Fruit fly (Drosophila melanogaster) whole organism, embryonic: ENCODE measurements around the gene bun.

Experiments
- Atf3 ChIP-seq: fragments of 200-800 bp; sonication (Bioruptor generic); optimal IDR thresholded peaks from 3 replicates; lab custom pipeline; 2016; ENCODE audit warnings: missing biosample characterization, missing genetic modification characterization
- Awh ChIP-seq: fragments of 200-800 bp; sonication (Bioruptor generic); IDR thresholded peaks from 2 replicates; pipeline ENCODE4, ENCODE4 v1.3.6; 2022; ENCODE audit warnings: missing biosample characterization, missing genetic modification characterization
- Bgb ChIP-seq: fragments of 200-800 bp; sonication (Bioruptor generic); IDR thresholded peaks from 2 replicates; pipeline ENCODE4 v1.3.6; 2022; ENCODE audit warnings: missing biosample characterization, missing genetic modification characterization; ENCODE audit not compliant: partially characterized antibody
- CG10462 ChIP-seq: fragments of 200-800 bp; sonication (Bioruptor generic); optimal IDR thresholded peaks from 2 replicates; lab custom pipeline; 2016; ENCODE audit warnings: missing biosample characterization, missing genetic modification characterization
- CG10959 ChIP-seq: fragments of 200-800 bp; sonication (Bioruptor generic); IDR thresholded peaks from 2 replicates; pipeline ENCODE4 v1.3.6; 2022; ENCODE audit warnings: missing biosample characterization, missing genetic modification characterization
- CG12769 ChIP-seq: fragments of 200-800 bp; sonication (Bioruptor generic); optimal IDR thresholded peaks from 2 replicates; lab custom pipeline; 2019; ENCODE audit warnings: missing biosample characterization, mild to moderate bottlenecking, missing genetic modification characterization, moderate library complexity
- CG13894 ChIP-seq: fragments of 200-800 bp; sonication (Bioruptor generic); optimal IDR thresholded peaks from 3 replicates; lab custom pipeline; 2018; ENCODE audit warnings: missing biosample characterization, mild to moderate bottlenecking, missing genetic modification characterization, moderate library complexity
- CG14441 ChIP-seq: fragments of 200-800 bp; sonication (Bioruptor generic); IDR thresholded peaks from 2 replicates; pipeline ENCODE4 v1.3.6; 2022; ENCODE audit warnings: missing biosample characterization, missing genetic modification characterization
- CG14667 ChIP-seq: fragments of 200-800 bp; sonication (Bioruptor generic); IDR thresholded peaks from 2 replicates; pipeline ENCODE4 v1.3.6; 2022; ENCODE audit warnings: missing biosample characterization, missing genetic modification characterization
- CG1529 ChIP-seq: fragments of 200-800 bp; sonication (Bioruptor generic); optimal IDR thresholded peaks from 3 replicates; lab custom pipeline; 2018; ENCODE audit warnings: missing biosample characterization, missing genetic modification characterization
- CG17361 ChIP-seq: fragments of 200-800 bp; sonication (Bioruptor generic); IDR thresholded peaks from 3 replicates; pipeline ENCODE4 v1.3.6; 2022; ENCODE audit warnings: missing biosample characterization, missing genetic modification characterization
- CG31224 ChIP-seq: fragments of 200-800 bp; sonication (Bioruptor generic); IDR thresholded peaks from 2 replicates; pipeline ENCODE4 v1.3.6; 2022; ENCODE audit warnings: missing biosample characterization, missing genetic modification characterization
- CG4424 ChIP-seq: fragments of 200-800 bp; sonication (Bioruptor generic); optimal IDR thresholded peaks from 3 replicates; lab custom pipeline; 2016; ENCODE audit warnings: missing biosample characterization, missing genetic modification characterization
- CG4854 ChIP-seq: fragments of 200-800 bp; sonication (Bioruptor generic); optimal IDR thresholded peaks from 2 replicates; lab custom pipeline; 2016; ENCODE audit warnings: missing biosample characterization, missing genetic modification characterization, inconsistent platforms
- CG7745 ChIP-seq: fragments of 200-800 bp; sonication (Bioruptor generic); optimal IDR thresholded peaks from 2 replicates; lab custom pipeline; 2018; ENCODE audit warnings: missing biosample characterization, mild to moderate bottlenecking, missing genetic modification characterization, moderate library complexity
- CG8089 ChIP-seq: fragments of 200-800 bp; sonication (Bioruptor generic); optimal IDR thresholded peaks from 3 replicates; lab custom pipeline; 2016; ENCODE audit warnings: missing biosample characterization, missing genetic modification characterization
- CG9215 ChIP-seq: fragments of 200-800 bp; sonication (Bioruptor generic); IDR thresholded peaks from 2 replicates; pipeline ENCODE4 v1.3.6; 2022; ENCODE audit warnings: missing biosample characterization, missing genetic modification characterization
- CG9437 ChIP-seq: fragments of 200-800 bp; sonication (Bioruptor generic); optimal IDR thresholded peaks from 2 replicates; lab custom pipeline; 2018; ENCODE audit warnings: missing biosample characterization, mild to moderate bottlenecking, missing genetic modification characterization
- Dip3 ChIP-seq: fragments of 200-800 bp; sonication (Bioruptor generic); optimal IDR thresholded peaks from 3 replicates; lab custom pipeline; 2016; ENCODE audit warnings: missing biosample characterization, missing genetic modification characterization
- Ets97D ChIP-seq: fragments of 200-800 bp; sonication (Bioruptor generic); optimal IDR thresholded peaks from 3 replicates; lab custom pipeline; 2016; ENCODE audit warnings: missing biosample characterization, missing genetic modification characterization
- HLH3B ChIP-seq: fragments of 200-800 bp; sonication (Bioruptor generic); IDR thresholded peaks from 2 replicates; pipeline ENCODE4 v1.3.6; 2022; ENCODE audit warnings: missing biosample characterization, missing genetic modification characterization
- Hand ChIP-seq: fragments of 200-800 bp; sonication (Bioruptor generic); optimal IDR thresholded peaks from 2 replicates; lab custom pipeline; 2017; ENCODE audit warnings: mild to moderate bottlenecking, missing biosample characterization, missing genetic modification reagents, missing genetic modification characterization
- Mad ChIP-seq: fragments of 200-800 bp; sonication (Bioruptor generic); optimal IDR thresholded peaks from 2 replicates; lab custom pipeline; 2016; ENCODE audit warnings: missing biosample characterization, missing genetic modification characterization
- NfI ChIP-seq: fragments of 200-800 bp; sonication (Bioruptor generic); optimal IDR thresholded peaks from 3 replicates; lab custom pipeline; 2018; ENCODE audit warnings: missing biosample characterization, mild to moderate bottlenecking, missing genetic modification characterization, moderate library complexity
- Pdp1 ChIP-seq, 2 experiments: fragments of 200-800 bp; sonication (Bioruptor generic); optimal IDR thresholded peaks; 3 replicates each; lab custom pipeline; 2016; ENCODE audit warnings: missing biosample characterization in 2 of 2, missing genetic modification characterization in 2 of 2, mild to moderate bottlenecking in 1 of 2, moderate library complexity in 1 of 2
- Six4 ChIP-seq: fragments of 200-800 bp; sonication (Bioruptor generic); optimal IDR thresholded peaks from 2 replicates; lab custom pipeline; 2016; ENCODE audit warnings: missing biosample characterization, missing genetic modification characterization
- Sox100B ChIP-seq: fragments of 200-800 bp; sonication (Bioruptor generic); optimal IDR thresholded peaks from 3 replicates; lab custom pipeline; 2018; ENCODE audit warnings: missing biosample characterization, mild to moderate bottlenecking, missing genetic modification characterization
- Xrp1 ChIP-seq: fragments of 200-800 bp; sonication (Bioruptor generic); IDR thresholded peaks from 2 replicates; pipeline ENCODE4 v1.3.6; 2022; ENCODE audit warnings: missing biosample characterization, missing genetic modification characterization
- ase ChIP-seq: fragments of 200-800 bp; sonication (Bioruptor generic); IDR thresholded peaks from 3 replicates; pipeline ENCODE4 v1.3.6; 2022; ENCODE audit warnings: missing biosample characterization, missing genetic modification characterization
- caup ChIP-seq: fragments of 200-800 bp; sonication (Bioruptor generic); optimal IDR thresholded peaks from 3 replicates; lab custom pipeline; 2017; ENCODE audit warnings: missing biosample characterization, mild to moderate bottlenecking, missing genetic modification characterization, moderate library complexity; ENCODE audit not compliant: severe bottlenecking
- ci ChIP-seq: fragments of 200-800 bp; sonication (Bioruptor generic); IDR thresholded peaks from 3 replicates; pipeline ENCODE4 v1.3.6; 2022; ENCODE audit warnings: missing biosample characterization, missing genetic modification characterization
- dimm ChIP-seq: fragments of 200-800 bp; sonication (Bioruptor generic); IDR thresholded peaks from 2 replicates; pipeline ENCODE4 v1.3.6; 2022; ENCODE audit warnings: missing biosample characterization, missing genetic modification characterization
- en ChIP-seq: fragments of 200-800 bp; sonication (Bioruptor generic); optimal IDR thresholded peaks from 2 replicates; lab custom pipeline; 2016; ENCODE audit warnings: missing biosample characterization, missing genetic modification characterization
- fd102C ChIP-seq: fragments of 200-800 bp; sonication (Bioruptor generic); optimal IDR thresholded peaks from 2 replicates; lab custom pipeline; 2018; ENCODE audit warnings: missing biosample characterization, mild to moderate bottlenecking, missing genetic modification characterization, moderate library complexity
- gce ChIP-seq: fragments of 200-800 bp; sonication (Bioruptor generic); IDR thresholded peaks from 3 replicates; pipeline ENCODE4 v1.3.6; 2022; ENCODE audit warnings: missing biosample characterization, missing genetic modification characterization
- gcm ChIP-seq: fragments of 200-800 bp; sonication (Bioruptor generic); optimal IDR thresholded peaks from 2 replicates; lab custom pipeline; 2019; ENCODE audit warnings: missing biosample characterization, mild to moderate bottlenecking, missing genetic modification characterization, moderate library complexity
- gcm2 ChIP-seq: fragments of 200-800 bp; sonication (Bioruptor generic); optimal IDR thresholded peaks from 2 replicates; lab custom pipeline; 2016; ENCODE audit warnings: missing biosample characterization, missing genetic modification characterization
- grau ChIP-seq: fragments of 200-800 bp; optimal IDR thresholded peaks from 3 replicates; lab custom pipeline; 2019; ENCODE audit warnings: missing biosample characterization, mild to moderate bottlenecking, missing genetic modification characterization, moderate library complexity
- ham ChIP-seq: fragments of 200-800 bp; sonication (Bioruptor generic); IDR thresholded peaks from 2 replicates; pipeline ENCODE4 v1.3.6; 2022; ENCODE audit warnings: missing biosample characterization, missing genetic modification characterization
- jigr1 ChIP-seq: fragments of 200-800 bp; sonication (Bioruptor generic); IDR thresholded peaks from 3 replicates; pipeline ENCODE4 v1.3.6; 2022; ENCODE audit warnings: missing biosample characterization, missing genetic modification characterization
- klu ChIP-seq: fragments of 200-800 bp; sonication (Bioruptor generic); IDR thresholded peaks from 2 replicates; pipeline ENCODE4 v1.3.6; 2022; ENCODE audit warnings: missing biosample characterization, missing genetic modification characterization
- lov ChIP-seq, 2 experiments: fragments of 200-800 bp in 1 of 2; fragments of >200 bp in 1 of 2; sonication (Bioruptor generic) in 1 of 2; IDR thresholded peaks in 1 of 2; optimal IDR thresholded peaks in 1 of 2; 2 replicates in 1 of 2; 3 replicates in 1 of 2; pipeline versions ENCODE4 v1.3.6 to Lab custom; 2017 to 2022; ENCODE audit warnings: missing biosample characterization in 1 of 2, missing genetic modification characterization in 1 of 2
- maf-S ChIP-seq: fragments of 200-800 bp; sonication (Bioruptor generic); optimal IDR thresholded peaks from 2 replicates; lab custom pipeline; 2016; ENCODE audit warnings: missing biosample characterization, missing genetic modification characterization
- mirr ChIP-seq: fragments of 200-800 bp; sonication (Bioruptor generic); optimal IDR thresholded peaks from 3 replicates; lab custom pipeline; 2018; ENCODE audit warnings: missing biosample characterization, mild to moderate bottlenecking, missing genetic modification characterization
- nerfin-1 ChIP-seq: fragments of 200-800 bp; sonication (Bioruptor generic); optimal IDR thresholded peaks from 3 replicates; lab custom pipeline; 2019; ENCODE audit warnings: missing biosample characterization, mild to moderate bottlenecking, missing genetic modification characterization, moderate library complexity
- peb ChIP-seq: fragments of 200-800 bp; sonication (Bioruptor generic); IDR thresholded peaks from 2 replicates; pipeline ENCODE4 v1.3.6; 2022; ENCODE audit warnings: missing biosample characterization, missing genetic modification characterization
- row ChIP-seq: fragments of 200-800 bp; sonication (Bioruptor generic); IDR thresholded peaks from 3 replicates; pipeline ENCODE4 v1.3.6; 2022; ENCODE audit warnings: missing biosample characterization, missing genetic modification characterization
- sens ChIP-seq: fragments of 200-800 bp; sonication (Bioruptor generic); peaks from one replicate; lab custom pipeline; 2016; ENCODE audit warnings: missing biosample characterization, missing genetic modification characterization
- seq ChIP-seq: fragments of 200-800 bp; sonication (Bioruptor generic); IDR thresholded peaks from 2 replicates; pipeline ENCODE4 v1.3.6; 2022; ENCODE audit warnings: missing biosample characterization, missing genetic modification characterization
- slp2 ChIP-seq: fragments of 200-800 bp; sonication (Bioruptor generic); optimal IDR thresholded peaks from 2 replicates; lab custom pipeline; 2016; ENCODE audit warnings: missing biosample characterization, missing genetic modification characterization
- so ChIP-seq: fragments of 200-800 bp; sonication (Bioruptor generic); IDR thresholded peaks from 3 replicates; pipeline ENCODE4 v1.3.6; 2022; ENCODE audit warnings: missing biosample characterization, missing genetic modification characterization
- sob ChIP-seq: fragments of 200-800 bp; sonication (Bioruptor generic); IDR thresholded peaks from 2 replicates; pipeline ENCODE4 v1.3.6; 2022; ENCODE audit warnings: missing biosample characterization, missing genetic modification characterization
- tup ChIP-seq: fragments of 200-800 bp; sonication (Bioruptor generic); optimal IDR thresholded peaks from 2 replicates; lab custom pipeline; 2016; ENCODE audit warnings: missing biosample characterization, mild to moderate bottlenecking, missing genetic modification characterization, moderate library complexity

bun gene

dm6 chr2L:12464065-12464464 lies 82.3 kb downstream of the bun start (continued):
- 0 out of 2 replicates have a peak, but pooled peaks have one; percentile 22 for TF ChIP-seq seq (GFP tag; lab: Robert Waterston, UW)
- TF ChIP-seq CG7745 (tag; lab: Kevin White, UChicago): no peak
- TF ChIP-seq maf-S (GFP tag; lab: Kevin White, UChicago): no peak
- TF ChIP-seq Dip3 (GFP tag; lab: Kevin White, UChicago): no peak
- TF ChIP-seq NfI (GFP tag; lab: Kevin White, UChicago): no peak
- TF ChIP-seq Xrp1 (GFP tag; lab: Robert Waterston, UW): no peak
- no peak for TF ChIP-seq Bgb
- TF ChIP-seq dimm (GFP tag; lab: Robert Waterston, UW): no peak
- TF ChIP-seq CG9437 (GFP tag; lab: Kevin White, UChicago): no peak
- no peak for TF ChIP-seq HLH3B
- TF ChIP-seq en: no peak
- peak in 1 of 2 experiments; percentile 1 for TF ChIP-seq Pdp1 (GFP tag; optimal IDR thresholded peaks at IDR 0.05; lab: Kevin White, UChicago)
- no peak for TF ChIP-seq CG14667
- no peak for TF ChIP-seq sob (GFP tag; lab: Robert Waterston, UW)
- no peak for TF ChIP-seq CG31224 (GFP tag; lab: Robert Waterston, UW)
- peak; percentile 55 for TF ChIP-seq mirr (GFP tag; lab: Kevin White, UChicago)
- no peak for TF ChIP-seq CG9215 (GFP tag; lab: Robert Waterston, UW)
- no peak for TF ChIP-seq grau (tag; lab: Kevin White, UChicago)
- TF ChIP-seq nerfin-1 (tag; lab: Kevin White, UChicago): no peak
- no peak for TF ChIP-seq peb (GFP tag; lab: Robert Waterston, UW)
- no peak for TF ChIP-seq caup (GFP tag; lab: Kevin White, UChicago)
- TF ChIP-seq slp2 (GFP tag; lab: Kevin White, UChicago): no peak
- TF ChIP-seq CG1529: no peak
- no peak for TF ChIP-seq CG8089 (GFP tag; lab: Kevin White, UChicago)
- no peak for TF ChIP-seq Awh
- no peak for TF ChIP-seq Six4 (GFP tag; lab: Kevin White, UChicago)
- no peak for TF ChIP-seq lov (optimal IDR thresholded peaks at IDR 0.05; lab: Kevin White, UChicago)
- TF ChIP-seq lov (GFP tag; IDR thresholded peaks at IDR 0.05; lab: Robert Waterston, UW): 0 out of 3 replicates have a peak, but pooled peaks have one; percentile 13
- no peak for TF ChIP-seq Ets97D (GFP tag; lab: Kevin White, UChicago)
- no peak for TF ChIP-seq gcm2 (GFP tag; lab: Kevin White, UChicago)
- TF ChIP-seq ase (GFP tag; lab: Robert Waterston, UW): no peak
- TF ChIP-seq CG14441 (GFP tag; lab: Robert Waterston, UW): no peak
- no peak for TF ChIP-seq CG10959
- no peak for TF ChIP-seq ci (GFP tag; lab: Robert Waterston, UW)
- no peak for TF ChIP-seq tup
- no peak for TF ChIP-seq gcm
- no peak for TF ChIP-seq CG4424
- no peak for TF ChIP-seq Hand (GFP tag; lab: Kevin White, UChicago)
- TF ChIP-seq Mad (GFP tag; lab: Kevin White, UChicago): no peak
- no peak for TF ChIP-seq ham
- no peak for TF ChIP-seq jigr1
- peak; percentile 40 for TF ChIP-seq CG12769 (tag; lab: Kevin White, UChicago)
- TF ChIP-seq Atf3 (GFP tag; lab: Kevin White, UChicago): no peak
- TF ChIP-seq fd102C (GFP tag; lab: Kevin White, UChicago): no peak
- TF ChIP-seq klu (GFP tag; lab: Robert Waterston, UW): no peak
- TF ChIP-seq sens (GFP tag; lab: Kevin White, UChicago): no peak
- no peak for TF ChIP-seq CG10462 (GFP tag; lab: Kevin White, UChicago)
- no peak for TF ChIP-seq row (GFP tag; lab: Robert Waterston, UW)
- no peak for TF ChIP-seq Sox100B (GFP tag; lab: Kevin White, UChicago)
- TF ChIP-seq CG17361: no peak
- no peak for TF ChIP-seq gce (GFP tag; lab: Robert Waterston, UW)
- TF ChIP-seq CG13894 (tag; lab: Kevin White, UChicago): peak; percentile 20
- no peak for TF ChIP-seq so (GFP tag; lab: Robert Waterston, UW)
- no peak for TF ChIP-seq CG4854 (GFP tag; lab: Kevin White, UChicago)
